Fruit fly (Drosophila melanogaster): Measurements from ENCODE around the gene grp.
A peak's percentile ranks its signal among the peaks of the same experiment; 100 is the strongest.

grp gene

dm6 chr2L:16709693-16710092, 29.8 kb downstream of the grp start (continued):
- TF ChIP-seq CG4854 (GFP tag; optimal IDR thresholded peaks at IDR 0.05) = no peak
- TF ChIP-seq Side (GFP tag; optimal IDR thresholded peaks at IDR 0.05) = no peak
- 0 out of 3 replicates have a peak, but pooled peaks have one; percentile 7 for TF ChIP-seq C15 (GFP tag; IDR thresholded peaks at IDR 0.05)
- TF ChIP-seq CG1792 (GFP tag; optimal IDR thresholded peaks at IDR 0.05) = peak; percentile 42
- TF ChIP-seq CG14965 (GFP tag; optimal IDR thresholded peaks at IDR 0.05; ENCODE audit: borderline replicate concordance) = no peak
- peak in 1 of 3 experiments; percentile 57 for TF ChIP-seq lola (GFP tag; optimal IDR thresholded peaks at IDR 0.05)
- peak; percentile 58; the same call in 1 of the 2 replicates for TF ChIP-seq E2f2 (GFP tag; IDR thresholded peaks at IDR 0.05)
- TF ChIP-seq CG9932 (GFP tag; IDR thresholded peaks at IDR 0.05) = peak; percentile 74
- peak; percentile 67 for TF ChIP-seq sens-2 (GFP tag; IDR thresholded peaks at IDR 0.05)
- no peak for TF ChIP-seq CG14860 (GFP tag; IDR thresholded peaks at IDR 0.05; ENCODE audit: partially characterized antibody)
- peak; percentile 87 for TF ChIP-seq ranshi (GFP tag; IDR thresholded peaks at IDR 0.05)
- TF ChIP-seq sima (GFP tag; optimal IDR thresholded peaks at IDR 0.05) = no peak
- TF ChIP-seq dpn (GFP tag; optimal IDR thresholded peaks at IDR 0.05) = peak in 1 of 2 experiments; percentile 69
- no peak for TF ChIP-seq CG33557 (GFP tag; optimal IDR thresholded peaks at IDR 0.05)
- TF ChIP-seq CG2889 (GFP tag; IDR thresholded peaks at IDR 0.05) = 0 out of 3 replicates have a peak, but pooled peaks have one; percentile 54
- TF ChIP-seq CG3281 (GFP tag; optimal IDR thresholded peaks at IDR 0.05) = no peak
- TF ChIP-seq BtbVII (GFP tag; optimal IDR thresholded peaks at IDR 0.05) = no peak
- peak; percentile 48 for TF ChIP-seq tio (GFP tag; optimal IDR thresholded peaks at IDR 0.05)
- TF ChIP-seq CG1024 (GFP tag; IDR thresholded peaks at IDR 0.05) = peak; percentile 66
- TF ChIP-seq unc-4 (GFP tag; IDR thresholded peaks at IDR 0.05; ENCODE audit: partially characterized antibody) = no peak
- TF ChIP-seq bigmax (GFP tag; optimal IDR thresholded peaks at IDR 0.05) = no peak
- no peak for TF ChIP-seq vfl (GFP tag; optimal IDR thresholded peaks at IDR 0.05)
- peak; percentile 30; the same call in 1 of the 2 replicates for TF ChIP-seq Lim3 (GFP tag; IDR thresholded peaks at IDR 0.05)
- peak; percentile 88 for TF ChIP-seq CG14014 (GFP tag; IDR thresholded peaks at IDR 0.05)
- TF ChIP-seq CG6175 (GFP tag; IDR thresholded peaks at IDR 0.05) = no peak
- no peak for TF ChIP-seq CG34376 (GFP tag; optimal IDR thresholded peaks at IDR 0.05)
- peak in 1 of 2 experiments; percentile 88 for TF ChIP-seq bsh (GFP tag; optimal IDR thresholded peaks at IDR 0.05)
- peak; percentile 81 for TF ChIP-seq CG32767 (GFP tag; IDR thresholded peaks at IDR 0.05)
- no peak for TF ChIP-seq luna (GFP tag; optimal IDR thresholded peaks at IDR 0.05)
- TF ChIP-seq CG6689 (GFP tag; IDR thresholded peaks at IDR 0.05) = no peak
- TF ChIP-seq CG12236 (GFP tag; optimal IDR thresholded peaks at IDR 0.05) = no peak
- no peak for TF ChIP-seq CG7928 (GFP tag; optimal IDR thresholded peaks at IDR 0.05)
- no peak for TF ChIP-seq insv (GFP tag; optimal IDR thresholded peaks at IDR 0.05)
- no peak for TF ChIP-seq lbe (GFP tag; optimal IDR thresholded peaks at IDR 0.05)
- TF ChIP-seq Fer2 (tag; optimal IDR thresholded peaks at IDR 0.05) = no peak
- no peak for TF ChIP-seq CG4617 (GFP tag; optimal IDR thresholded peaks at IDR 0.05; ENCODE audit: borderline replicate concordance)
- TF ChIP-seq row (GFP tag; IDR thresholded peaks at IDR 0.05) = peak; percentile 91
- TF ChIP-seq CG8290 (GFP tag; optimal IDR thresholded peaks at IDR 0.05) = peak; percentile 15
- TF ChIP-seq CG8290 (tag; optimal IDR thresholded peaks at IDR 0.05) = peak in 1 of 2 experiments; percentile 52
- TF ChIP-seq dmrt11E (tag; optimal IDR thresholded peaks at IDR 0.05) = peak; percentile 58
- TF ChIP-seq slp2 (GFP tag; optimal IDR thresholded peaks at IDR 0.05) = no peak
- TF ChIP-seq H2.0 (GFP tag; IDR thresholded peaks at IDR 0.05) = peak; percentile 80
- TF ChIP-seq D19B (GFP tag; optimal IDR thresholded peaks at IDR 0.05) = no peak
- TF ChIP-seq CG12104 (GFP tag; optimal IDR thresholded peaks at IDR 0.05) = peak; percentile 58
- no peak for TF ChIP-seq CG13287 (GFP tag; IDR thresholded peaks at IDR 0.05; ENCODE audit: partially characterized antibody)
- no peak for TF ChIP-seq scrt (GFP tag; optimal IDR thresholded peaks at IDR 0.05)
- TF ChIP-seq CG12155 (GFP tag; optimal IDR thresholded peaks at IDR 0.05) = peak; percentile 31
- no peak for TF ChIP-seq kah (GFP tag; optimal IDR thresholded peaks at IDR 0.05)
- no peak for TF ChIP-seq Scr (GFP tag; IDR thresholded peaks at IDR 0.05; ENCODE audit: partially characterized antibody)
- no peak for TF ChIP-seq CG15479 (GFP tag; optimal IDR thresholded peaks at IDR 0.05)
- peak; percentile 70 for TF ChIP-seq CG14050 (GFP tag; IDR thresholded peaks at IDR 0.05)
